Fruit fly (Drosophila melanogaster): Measurements from ENCODE around the gene CG7168.

- TF ChIP-seq CG15710 (tag; optimal IDR thresholded peaks at IDR 0.05), result peak; percentile 85
- peak; percentile 79 for TF ChIP-seq CG8301 (tag; optimal IDR thresholded peaks at IDR 0.05)
- peak; percentile 71 for TF ChIP-seq CG32121 (GFP tag; IDR thresholded peaks at IDR 0.05)
- TF ChIP-seq CG13204 (GFP tag; optimal IDR thresholded peaks at IDR 0.05), result no peak
- TF ChIP-seq Ets98B (GFP tag; IDR thresholded peaks at IDR 0.05), result peak; percentile 82
- TF ChIP-seq gl (tag; optimal IDR thresholded peaks at IDR 0.05), result peak; percentile 14
- peak; percentile 84 for TF ChIP-seq CG9948 (tag; optimal IDR thresholded peaks at IDR 0.05)
- no peak for TF ChIP-seq EcR (GFP tag; optimal IDR thresholded peaks at IDR 0.05)
- TF ChIP-seq CG34367 (tag; optimal IDR thresholded peaks at IDR 0.05), result peak; percentile 62
- TF ChIP-seq D1 (tag; optimal IDR thresholded peaks at IDR 0.05), result no peak
- TF ChIP-seq CG10348 (GFP tag; IDR thresholded peaks at IDR 0.05), result peak; percentile 69; the same call in 1 of the 2 replicates
Observed at dm6 chr3R:18188702-18189125, 37.2 kb downstream of the CG7168 start, which contains the start of the genes CG12321 and MED17.
